Worm (Caenorhabditis elegans) whole organism, L1 larva: Measurements from ENCODE around the gene bath-42.
A peak's percentile ranks its signal among the peaks of the same experiment; 100 is the strongest.

Experiments used
- Y116A8C.19 ChIP-seq: sonication (generic microtip); optimal IDR thresholded peaks from 2 replicates; lab custom pipeline; 2016; ENCODE audit warnings: missing compliant biosample characterization, missing genetic modification characterization, borderline replicate concordance
- ama-1 ChIP-seq: fragments of 150-350 bp; optimal IDR thresholded peaks from 2 replicates; lab custom pipeline; 2014
- blmp-1 ChIP-seq: fragments of 150-350 bp; optimal IDR thresholded peaks from 2 replicates; lab custom pipeline; 2014; ENCODE audit warnings: missing biosample characterization, missing genetic modification characterization
- ceh-63 ChIP-seq: fragments of 200-800 bp; sonication (Bioruptor generic); optimal IDR thresholded peaks from 2 replicates; lab custom pipeline; 2018; ENCODE audit warnings: mild to moderate bottlenecking, missing genetic modification characterization, missing compliant biosample characterization
- ceh-82 ChIP-seq, 3 experiments: fragments of 150-350 bp in 1 of 3; sonication (generic microtip) in 2 of 3; optimal IDR thresholded peaks; 2 replicates each; lab custom pipeline; 2014 to 2017; ENCODE audit warnings: missing biosample characterization in 3 of 3, missing genetic modification characterization in 3 of 3
- ceh-90 ChIP-seq: sonication (generic microtip); optimal IDR thresholded peaks from 2 replicates; lab custom pipeline; 2016; ENCODE audit warnings: missing genetic modification characterization, missing compliant biosample characterization
- dpl-1 ChIP-seq, 3 experiments: fragments of 150-350 bp in 2 of 3; sonication (generic microtip) in 1 of 3; optimal IDR thresholded peaks; 2 replicates each; lab custom pipeline; 2014 to 2017; ENCODE audit warnings: missing biosample characterization in 3 of 3, missing genetic modification characterization in 3 of 3, missing genetic modification reagents in 3 of 3
- efl-3 ChIP-seq: fragments of 200-800 bp; sonication (Bioruptor generic); optimal IDR thresholded peaks from 2 replicates; lab custom pipeline; 2018; ENCODE audit warnings: mild to moderate bottlenecking, missing genetic modification characterization, missing compliant biosample characterization
- egl-13 ChIP-seq: sonication (generic microtip); optimal IDR thresholded peaks from 2 replicates; lab custom pipeline; 2016; ENCODE audit warnings: missing genotype, missing genetic modification reagents, missing genetic modification characterization, missing compliant biosample characterization
- fkh-4 ChIP-seq: sonication (generic microtip); optimal IDR thresholded peaks from 2 replicates; lab custom pipeline; 2016; ENCODE audit warnings: missing compliant biosample characterization, missing genetic modification characterization, borderline replicate concordance
- fkh-8 ChIP-seq: sonication (generic microtip); optimal IDR thresholded peaks from 2 replicates; lab custom pipeline; 2016; ENCODE audit warnings: mild to moderate bottlenecking, missing genetic modification characterization, missing compliant biosample characterization
- fos-1 ChIP-seq: fragments of 150-350 bp; optimal IDR thresholded peaks from 2 replicates; lab custom pipeline; 2014; ENCODE audit warnings: missing biosample characterization, missing genetic modification characterization
- hlh-4 ChIP-seq: sonication (generic microtip); optimal IDR thresholded peaks from 2 replicates; lab custom pipeline; 2016; ENCODE audit warnings: mild to moderate bottlenecking, missing genetic modification characterization, missing compliant biosample characterization
- irx-1 ChIP-seq: sonication (generic microtip); optimal IDR thresholded peaks from 2 replicates; lab custom pipeline; 2016; ENCODE audit warnings: missing genetic modification characterization, missing compliant biosample characterization
- isw-1 ChIP-seq: fragments of 200-800 bp; sonication (Bioruptor generic); IDR thresholded peaks from 2 replicates; pipeline ENCODE4 v1.3.6; 2022; ENCODE audit warnings: missing genetic modification characterization, missing compliant biosample characterization
- lin-14 ChIP-seq: fragments of 200-800 bp; sonication (Bioruptor generic); optimal IDR thresholded peaks from 2 replicates; lab custom pipeline; 2018; ENCODE audit warnings: mild to moderate bottlenecking, missing genetic modification characterization, moderate library complexity, missing compliant biosample characterization
- lir-3 ChIP-seq: sonication (generic microtip); optimal IDR thresholded peaks from 2 replicates; lab custom pipeline; 2016; ENCODE audit warnings: mild to moderate bottlenecking, missing genetic modification characterization, moderate library complexity, missing compliant biosample characterization; ENCODE audit not compliant: poor library complexity
- lsy-2 ChIP-seq, 2 experiments: fragments of 150-350 bp; optimal IDR thresholded peaks; 2 replicates each; lab custom pipeline; 2014; ENCODE audit warnings: missing biosample characterization in 2 of 2, missing genetic modification characterization in 2 of 2
- mab-9 ChIP-seq: fragments of 200-800 bp; sonication (Bioruptor generic); IDR thresholded peaks from 2 replicates; pipeline ENCODE4 v1.3.6; 2022; ENCODE audit warnings: missing genetic modification reagents, missing genetic modification characterization, missing compliant biosample characterization
- nhr-12 ChIP-seq: sonication (generic microtip); optimal IDR thresholded peaks from 2 replicates; lab custom pipeline; 2017; ENCODE audit warnings: missing biosample characterization, missing genetic modification characterization
- nhr-237 ChIP-seq: fragments of 150-350 bp; optimal IDR thresholded peaks from 2 replicates; lab custom pipeline; 2014; ENCODE audit warnings: missing biosample characterization, missing genetic modification characterization
- nhr-71 ChIP-seq: sonication (generic microtip); optimal IDR thresholded peaks from 2 replicates; lab custom pipeline; 2016; ENCODE audit warnings: mild to moderate bottlenecking, missing genetic modification characterization, moderate library complexity, missing compliant biosample characterization
- nhr-84 ChIP-seq: sonication (generic microtip); optimal IDR thresholded peaks from 2 replicates; lab custom pipeline; 2017; ENCODE audit warnings: missing biosample characterization, missing genetic modification characterization
- nhr-85 ChIP-seq: sonication (generic microtip); peaks from one replicate; lab custom pipeline; 2016; ENCODE audit warnings: missing genetic modification characterization, inconsistent platforms, missing compliant biosample characterization
- pag-3 ChIP-seq: sonication (generic microtip); optimal IDR thresholded peaks from 2 replicates; lab custom pipeline; 2017; ENCODE audit warnings: missing genetic modification characterization, mild to moderate bottlenecking, missing compliant biosample characterization, antibody characterized with exemption, borderline replicate concordance; ENCODE audit not compliant: insufficient read depth
- pax-3 ChIP-seq: fragments of 200-800 bp; sonication (Bioruptor generic); optimal IDR thresholded peaks from 2 replicates; lab custom pipeline; 2018; ENCODE audit warnings: mild to moderate bottlenecking, missing genetic modification characterization, moderate library complexity, missing compliant biosample characterization
- pqm-1 ChIP-seq: sonication (generic microtip); optimal IDR thresholded peaks from 3 replicates; lab custom pipeline; 2017; ENCODE audit warnings: missing biosample characterization, missing genetic modification characterization
- rnt-1 ChIP-seq: sonication (generic microtip); optimal IDR thresholded peaks from 2 replicates; lab custom pipeline; 2016; ENCODE audit warnings: mild to moderate bottlenecking, missing genetic modification characterization, moderate library complexity, missing compliant biosample characterization
- sox-4 ChIP-seq: sonication (generic microtip); optimal IDR thresholded peaks from 2 replicates; lab custom pipeline; 2016; ENCODE audit warnings: missing genetic modification characterization, missing compliant biosample characterization
- tbx-2 ChIP-seq: sonication (generic microtip); optimal IDR thresholded peaks from 2 replicates; lab custom pipeline; 2016; ENCODE audit warnings: missing genetic modification characterization, missing compliant biosample characterization
- tlp-1 ChIP-seq: fragments of 150-350 bp; optimal IDR thresholded peaks from 2 replicates; lab custom pipeline; 2014; ENCODE audit warnings: missing biosample characterization, missing genetic modification characterization
- unc-62 ChIP-seq: fragments of 150-350 bp; optimal IDR thresholded peaks from 2 replicates; lab custom pipeline; 2014; ENCODE audit warnings: missing biosample characterization, missing genetic modification reagents, missing genetic modification characterization
- unc-86 ChIP-seq: sonication (generic microtip); optimal IDR thresholded peaks from 2 replicates; lab custom pipeline; 2016; ENCODE audit warnings: missing genetic modification characterization, missing compliant biosample characterization
- unc-98 ChIP-seq: fragments of 200-800 bp; sonication (Bioruptor generic); IDR thresholded peaks from 2 replicates; pipeline ENCODE4 v1.3.6; 2022; ENCODE audit warnings: missing genetic modification characterization, missing compliant biosample characterization
- vab-15 ChIP-seq: sonication (generic microtip); optimal IDR thresholded peaks from 2 replicates; lab custom pipeline; 2017; ENCODE audit warnings: missing genotype, mild to moderate bottlenecking, missing genetic modification characterization, missing compliant biosample characterization
- zag-1 ChIP-seq: fragments of 150-350 bp; optimal IDR thresholded peaks from 2 replicates; lab custom pipeline; 2014; ENCODE audit warnings: missing biosample characterization, missing genetic modification characterization
- zip-4 ChIP-seq: fragments of 200-800 bp; sonication (Bioruptor generic); optimal IDR thresholded peaks from 2 replicates; lab custom pipeline; 2018; ENCODE audit warnings: mild to moderate bottlenecking, missing genetic modification characterization, moderate library complexity, missing compliant biosample characterization
- ztf-11 ChIP-seq, 2 experiments: sonication (generic microtip); optimal IDR thresholded peaks; 2 replicates each; lab custom pipeline; 2016 to 2017; ENCODE audit warnings: missing genetic modification characterization in 2 of 2, missing biosample characterization in 1 of 2, missing compliant biosample characterization in 1 of 2

The bath-42 gene

DNA sequence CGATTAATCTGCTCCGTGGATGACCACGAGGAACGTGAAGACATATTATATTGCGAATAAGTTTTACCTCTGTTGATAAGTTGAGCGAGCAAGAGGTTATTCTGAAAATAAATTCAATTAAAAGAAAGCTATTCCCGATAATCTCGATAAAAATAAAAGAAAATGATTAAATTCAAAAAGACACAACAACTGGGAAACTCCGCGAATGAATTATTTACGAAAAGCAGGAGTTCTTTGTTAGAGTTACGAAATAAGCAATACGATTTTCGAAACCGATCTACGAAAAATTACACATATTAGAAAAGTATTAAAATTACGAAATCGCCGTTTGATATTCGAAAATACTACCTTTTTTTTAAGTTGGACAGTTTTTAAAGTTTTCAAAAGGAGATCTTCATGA lies at the start of gene bath-42:
TSS of gene bath-42 (minus strand) at position 101 of the 400 bp plus-strand sequence.
- TF ChIP-seq pag-3 (tag; lab: Kevin White, UChicago) (no peak), sox-4 (no peak), fos-1 (tag; lab: Kevin White, UChicago) (no peak), rnt-1 (tag; lab: Kevin White, UChicago) (no peak), tlp-1 (tag; lab: Kevin White, UChicago) (no peak), ceh-90 (tag; lab: Kevin White, UChicago) (no peak), tbx-2 (no peak), zip-4 (GFP tag; lab: Kevin White, UChicago) (no peak), blmp-1 (tag; lab: Kevin White, UChicago) (no peak), unc-98 (GFP tag; lab: Robert Waterston, UW) (no peak), mab-9 (no peak), ceh-82 (tag; optimal IDR thresholded peaks at IDR 0.05; lab: Kevin White, UChicago) (no peak), ztf-11 (tag; optimal IDR thresholded peaks at IDR 0.05; lab: Kevin White, UChicago) (no peak), nhr-84 (no peak), ama-1 (lab: Kevin White, UChicago) (no peak), vab-15 (tag; lab: Kevin White, UChicago) (no peak), zag-1 (tag; lab: Kevin White, UChicago) (no peak)
- TF ChIP-seq, all 84 proteins: peak for 0

DNA sequence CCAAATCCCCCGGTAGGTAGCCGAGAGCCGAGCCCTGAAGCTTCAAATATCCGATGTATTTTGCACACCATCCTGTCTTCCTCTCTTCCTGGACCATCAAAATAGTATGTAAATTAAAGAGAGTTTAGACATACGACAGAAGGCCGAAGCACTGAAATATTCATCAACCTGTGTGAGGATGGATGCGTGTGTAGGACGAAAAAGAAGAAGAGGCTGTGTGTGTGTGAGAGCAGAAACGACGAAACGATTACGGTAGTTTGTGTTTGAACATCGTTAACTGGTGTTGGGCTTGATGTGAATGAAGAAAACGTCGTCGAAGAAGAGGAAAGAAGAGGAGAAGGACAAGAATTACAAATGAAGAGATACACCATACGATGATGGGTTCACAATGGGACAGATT lies 48.4 kb upstream of the bath-42 start:
- TF ChIP-seq irx-1 (tag; lab: Kevin White, UChicago) (no peak), nhr-71 (tag; lab: Kevin White, UChicago) (no peak), nhr-237 (tag; lab: Kevin White, UChicago) (no peak), unc-86 (tag; lab: Kevin White, UChicago) (peak; percentile 97), fkh-4 (tag; lab: Kevin White, UChicago) (no peak), nhr-12 (tag; lab: Kevin White, UChicago) (no peak), fkh-8 (tag; lab: Kevin White, UChicago) (no peak), egl-13 (tag; lab: Kevin White, UChicago) (peak; percentile 36), unc-62 (no peak), lin-14 (GFP tag; lab: Kevin White, UChicago) (peak; percentile 41), fos-1 (tag; lab: Kevin White, UChicago) (no peak), ceh-82 (tag; optimal IDR thresholded peaks at IDR 0.05; lab: Kevin White, UChicago) (no peak), nhr-84 (no peak), lsy-2 (tag; optimal IDR thresholded peaks at IDR 0.05; lab: Kevin White, UChicago) (peak in 1 of 2 experiments; percentile 61)
- TF ChIP-seq, all 84 proteins: peak for 4

DNA sequence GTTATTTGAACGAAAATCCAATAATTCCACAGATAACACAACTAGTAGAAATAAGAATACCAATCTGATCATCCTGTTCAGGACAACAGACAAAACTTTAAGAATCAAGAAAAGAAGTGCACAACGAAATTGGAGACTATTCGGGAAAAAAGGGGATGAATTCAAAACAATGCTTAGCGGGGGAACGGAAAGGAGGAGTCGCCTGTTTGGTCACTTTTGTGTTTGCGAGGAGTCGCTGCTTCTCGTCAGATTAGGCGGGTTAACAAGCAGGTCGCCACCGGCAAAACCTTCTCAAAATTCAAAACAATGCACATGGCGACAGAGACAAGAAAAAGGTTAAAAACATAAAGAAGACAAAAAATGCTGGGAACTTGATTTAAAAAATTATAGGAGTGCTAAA lies 46.6 kb upstream of the bath-42 start, which contains the start of gene C30A5.10:
TSS of gene C30A5.10 (minus strand) at position 101 of the 400 bp plus-strand sequence.
- TF ChIP-seq dpl-1 (GFP tag; optimal IDR thresholded peaks at IDR 0.05; lab: Kevin White, UChicago) (no peak), tlp-1 (tag; lab: Kevin White, UChicago) (no peak), lir-3 (tag; lab: Kevin White, UChicago) (no peak), pqm-1 (no peak), zip-4 (GFP tag; lab: Kevin White, UChicago) (no peak), pax-3 (no peak), isw-1 (GFP tag; lab: Robert Waterston, UW) (no peak), Y116A8C.19 (tag; lab: Kevin White, UChicago) (no peak)

DNA sequence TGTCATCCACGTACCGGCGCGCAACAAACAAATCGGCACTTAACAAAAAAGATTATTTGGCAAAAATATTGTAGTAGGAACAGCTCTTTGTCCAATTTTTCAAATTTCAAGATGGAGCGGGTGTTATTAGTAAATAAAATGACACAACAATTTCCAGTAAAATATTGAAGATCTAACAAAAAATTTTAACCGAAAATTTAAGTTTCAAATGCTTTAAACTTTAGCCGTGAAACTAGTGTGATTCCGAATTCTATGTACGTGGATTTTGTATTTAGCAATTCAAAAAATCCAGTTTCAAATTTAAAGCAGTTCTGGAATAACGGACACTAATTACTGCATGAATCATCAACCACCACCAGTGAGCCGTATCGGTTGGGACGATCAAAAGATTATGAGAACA lies 39.6 kb upstream of the bath-42 start, which contains the start of gene snb-5:
TSS of gene snb-5 (plus strand) at position 301 of the 400 bp plus-strand sequence.
- TF ChIP-seq hlh-4 (tag; lab: Kevin White, UChicago) = no peak
- TF ChIP-seq lin-14 (GFP tag; lab: Kevin White, UChicago) = no peak
- TF ChIP-seq nhr-85 (tag; lab: Kevin White, UChicago) = no peak
- no peak for TF ChIP-seq isw-1 (GFP tag; lab: Robert Waterston, UW)
- no peak for TF ChIP-seq efl-3 (GFP tag; lab: Kevin White, UChicago)
- no peak for TF ChIP-seq ceh-63 (GFP tag; lab: Kevin White, UChicago)
- TF ChIP-seq nhr-237 (tag; lab: Kevin White, UChicago) = no peak
- TF ChIP-seq ceh-82 (tag; optimal IDR thresholded peaks at IDR 0.05; lab: Kevin White, UChicago) = no peak
